Fruit fly (Drosophila melanogaster) whole organism, prepupa: ENCODE measurements around the gene Bdbt.

Source experiments
- Blimp-1 ChIP-seq: fragments of 200-800 bp; sonication (Bioruptor generic); optimal IDR thresholded peaks from 3 replicates; lab custom pipeline; 2017; ENCODE audit warnings: missing biosample characterization, missing genetic modification characterization, mild to moderate bottlenecking, moderate library complexity, missing genetic modification reagents
- CG10631 ChIP-seq: fragments of 200-800 bp; sonication (Bioruptor generic); optimal IDR thresholded peaks from 2 replicates; lab custom pipeline; 2016; ENCODE audit warnings: missing biosample characterization, missing genetic modification characterization
- CG10669 ChIP-seq: fragments of 200-800 bp; sonication (Bioruptor generic); optimal IDR thresholded peaks from 3 replicates; lab custom pipeline; 2018; ENCODE audit warnings: missing biosample characterization, mild to moderate bottlenecking, missing genetic modification characterization, moderate library complexity
- CG11762 ChIP-seq: fragments of 200-800 bp; sonication (Bioruptor generic); optimal IDR thresholded peaks from 3 replicates; lab custom pipeline; 2016; ENCODE audit warnings: missing biosample characterization, missing genetic modification characterization; ENCODE audit not compliant: insufficient read depth
- CG15336 ChIP-seq: fragments of 200-800 bp; sonication (Bioruptor generic); IDR thresholded peaks from 2 replicates; pipeline ENCODE4 v1.3.6; 2022; ENCODE audit warnings: missing biosample characterization, missing genetic modification characterization
- CG1621 ChIP-seq: fragments of 200-800 bp; sonication (Bioruptor generic); optimal IDR thresholded peaks from 3 replicates; lab custom pipeline; 2018; ENCODE audit warnings: missing biosample characterization, mild to moderate bottlenecking, missing genetic modification characterization
- CG16779 ChIP-seq: fragments of 200-800 bp; sonication (Bioruptor generic); optimal IDR thresholded peaks from 3 replicates; lab custom pipeline; 2017; ENCODE audit warnings: missing biosample characterization, mild to moderate bottlenecking, missing genetic modification characterization
- CG3032 ChIP-seq: fragments of 200-800 bp; optimal IDR thresholded peaks from 2 replicates; lab custom pipeline; 2019; ENCODE audit warnings: missing biosample characterization, mild to moderate bottlenecking, missing genetic modification characterization, moderate library complexity
- CG31627 ChIP-seq: fragments of 200-800 bp; sonication (Bioruptor generic); optimal IDR thresholded peaks from 3 replicates; lab custom pipeline; 2016; ENCODE audit warnings: missing biosample characterization, missing genetic modification characterization
- CG32006 ChIP-seq: fragments of 200-800 bp; sonication (Bioruptor generic); optimal IDR thresholded peaks from 3 replicates; lab custom pipeline; 2017; ENCODE audit warnings: missing biosample characterization, mild to moderate bottlenecking, missing genetic modification characterization
- CG34406 ChIP-seq: fragments of 200-800 bp; sonication (Bioruptor generic); optimal IDR thresholded peaks from 3 replicates; lab custom pipeline; 2016; ENCODE audit warnings: missing biosample characterization, missing genetic modification characterization
- CG3919 ChIP-seq: fragments of 200-800 bp; sonication (Bioruptor generic); optimal IDR thresholded peaks from 3 replicates; lab custom pipeline; 2016; ENCODE audit warnings: missing biosample characterization, missing genetic modification characterization
- CG6163 ChIP-seq: fragments of 200-800 bp; sonication (Bioruptor generic); IDR thresholded peaks from 3 replicates; pipeline ENCODE4 v1.3.6; 2022; ENCODE audit warnings: missing biosample characterization, missing genetic modification characterization
- CG6276 ChIP-seq: fragments of 200-800 bp; sonication (Bioruptor generic); optimal IDR thresholded peaks from 2 replicates; lab custom pipeline; 2017; ENCODE audit warnings: missing biosample characterization, mild to moderate bottlenecking, missing genetic modification characterization
- CG6808 ChIP-seq: fragments of 200-800 bp; sonication (Bioruptor generic); optimal IDR thresholded peaks from 3 replicates; lab custom pipeline; 2017; ENCODE audit warnings: missing biosample characterization, missing genetic modification characterization, mild to moderate bottlenecking, moderate library complexity, missing genetic modification reagents
- CG6854 ChIP-seq: fragments of 200-800 bp; sonication (Bioruptor generic); optimal IDR thresholded peaks from 2 replicates; lab custom pipeline; 2017; ENCODE audit warnings: missing biosample characterization, mild to moderate bottlenecking, missing genetic modification characterization
- CG7368 ChIP-seq: fragments of 200-800 bp; sonication (Bioruptor generic); optimal IDR thresholded peaks from 3 replicates; lab custom pipeline; 2016; ENCODE audit warnings: missing biosample characterization, missing genetic modification characterization
- CG8119 ChIP-seq: fragments of 200-800 bp; sonication (Bioruptor generic); IDR thresholded peaks from 3 replicates; pipeline ENCODE4 v1.3.6; 2022; ENCODE audit warnings: missing biosample characterization, missing genetic modification characterization
- CG8319 ChIP-seq: fragments of 200-800 bp; sonication (Bioruptor generic); optimal IDR thresholded peaks from 3 replicates; lab custom pipeline; 2016; ENCODE audit warnings: missing biosample characterization, missing genetic modification characterization
- CG9139 ChIP-seq: fragments of 200-800 bp; sonication (Bioruptor generic); optimal IDR thresholded peaks from 3 replicates; lab custom pipeline; 2017; ENCODE audit warnings: missing biosample characterization, mild to moderate bottlenecking, missing genetic modification characterization
- Eip78C ChIP-seq: fragments of 200-800 bp; sonication (Bioruptor generic); peaks from one replicate; lab custom pipeline; 2016; ENCODE audit warnings: missing biosample characterization, missing genetic modification characterization
- Eip93F ChIP-seq: fragments of 200-800 bp; sonication (Bioruptor generic); optimal IDR thresholded peaks from 2 replicates; lab custom pipeline; 2016; ENCODE audit warnings: missing biosample characterization, mild to moderate bottlenecking, missing genetic modification characterization
- Ets21C ChIP-seq: fragments of 200-800 bp; sonication (Bioruptor generic); optimal IDR thresholded peaks from 3 replicates; lab custom pipeline; 2016; ENCODE audit warnings: missing biosample characterization, missing genetic modification characterization
- Ets96B ChIP-seq: fragments of 200-800 bp; optimal IDR thresholded peaks from 2 replicates; lab custom pipeline; 2019; ENCODE audit warnings: missing biosample characterization, mild to moderate bottlenecking, missing genetic modification characterization, moderate library complexity
- Gug ChIP-seq: fragments of 200-800 bp; sonication (Bioruptor generic); IDR thresholded peaks from 2 replicates; pipeline ENCODE4 v1.3.6; 2022; ENCODE audit warnings: missing biosample characterization, missing genetic modification characterization
- Hr39 ChIP-seq: fragments of 200-800 bp; sonication (Bioruptor generic); optimal IDR thresholded peaks from 2 replicates; lab custom pipeline; 2016; ENCODE audit warnings: missing biosample characterization, missing genetic modification characterization
- Hr4 ChIP-seq: fragments of 200-800 bp; sonication (Bioruptor generic); optimal IDR thresholded peaks from 3 replicates; lab custom pipeline; 2016; ENCODE audit warnings: missing biosample characterization, missing genetic modification characterization
- Met ChIP-seq: fragments of 200-800 bp; sonication (Bioruptor generic); optimal IDR thresholded peaks from 3 replicates; lab custom pipeline; 2016; ENCODE audit warnings: missing biosample characterization, missing genetic modification characterization
- OdsH ChIP-seq: fragments of 200-800 bp; sonication (Bioruptor generic); optimal IDR thresholded peaks from 3 replicates; lab custom pipeline; 2016; ENCODE audit warnings: missing biosample characterization, missing genetic modification characterization
- Smox ChIP-seq: fragments of 200-800 bp; sonication (Bioruptor generic); optimal IDR thresholded peaks from 3 replicates; lab custom pipeline; 2016; ENCODE audit warnings: missing biosample characterization, missing genetic modification characterization
- Sox15 ChIP-seq: fragments of 200-800 bp; sonication (Bioruptor generic); optimal IDR thresholded peaks from 3 replicates; lab custom pipeline; 2016; ENCODE audit warnings: missing biosample characterization, missing genetic modification characterization
- acj6 ChIP-seq: fragments of 200-800 bp; sonication (Bioruptor generic); optimal IDR thresholded peaks from 3 replicates; lab custom pipeline; 2016; ENCODE audit warnings: missing biosample characterization, missing genetic modification characterization
- cyc ChIP-seq: fragments of 200-800 bp; sonication (Bioruptor generic); optimal IDR thresholded peaks from 3 replicates; lab custom pipeline; 2016; ENCODE audit warnings: missing biosample characterization, missing genetic modification characterization
- dac ChIP-seq: fragments of 200-800 bp; sonication (Bioruptor generic); optimal IDR thresholded peaks from 2 replicates; lab custom pipeline; 2017; ENCODE audit warnings: missing biosample characterization, mild to moderate bottlenecking, missing genetic modification characterization
- dsx ChIP-seq: fragments of 200-800 bp; optimal IDR thresholded peaks from 3 replicates; lab custom pipeline; 2019; ENCODE audit warnings: missing biosample characterization, mild to moderate bottlenecking, missing genetic modification characterization, moderate library complexity; ENCODE audit not compliant: poor library complexity, severe bottlenecking
- eg ChIP-seq: fragments of 200-800 bp; sonication (Bioruptor generic); IDR thresholded peaks from 3 replicates; pipeline ENCODE4 v1.3.6; 2022; ENCODE audit warnings: missing biosample characterization, missing genetic modification characterization
- esn ChIP-seq: fragments of 200-800 bp; sonication (Bioruptor generic); optimal IDR thresholded peaks from 2 replicates; lab custom pipeline; 2016; ENCODE audit warnings: missing biosample characterization, mild to moderate bottlenecking, missing genetic modification characterization, moderate library complexity
- fd59A ChIP-seq: fragments of 200-800 bp; sonication (Bioruptor generic); optimal IDR thresholded peaks from 2 replicates; lab custom pipeline; 2017; ENCODE audit warnings: missing biosample characterization, mild to moderate bottlenecking, missing genetic modification characterization, missing genetic modification reagents
- fd85E ChIP-seq: fragments of 200-800 bp; sonication (Bioruptor generic); optimal IDR thresholded peaks from 3 replicates; lab custom pipeline; 2016; ENCODE audit warnings: missing biosample characterization, missing genetic modification characterization
- fkh ChIP-seq: fragments of 200-800 bp; sonication (Bioruptor generic); optimal IDR thresholded peaks from 3 replicates; lab custom pipeline; 2017; ENCODE audit warnings: missing biosample characterization, mild to moderate bottlenecking, missing genetic modification characterization, moderate library complexity
- net ChIP-seq: fragments of 200-800 bp; sonication (Bioruptor generic); optimal IDR thresholded peaks from 3 replicates; lab custom pipeline; 2016; ENCODE audit warnings: missing biosample characterization, missing genetic modification characterization
- pdm3 ChIP-seq: fragments of 200-800 bp; sonication (Bioruptor generic); optimal IDR thresholded peaks from 3 replicates; lab custom pipeline; 2016; ENCODE audit warnings: missing biosample characterization, missing genetic modification characterization
- salr ChIP-seq, 2 experiments: fragments of 200-800 bp; sonication (Bioruptor generic); optimal IDR thresholded peaks; 3 replicates each; lab custom pipeline; 2016 to 2018; ENCODE audit warnings: missing biosample characterization in 2 of 2, missing genetic modification characterization in 2 of 2, mild to moderate bottlenecking in 1 of 2
- spab ChIP-seq: fragments of 200-800 bp; sonication (Bioruptor generic); optimal IDR thresholded peaks from 2 replicates; lab custom pipeline; 2017; ENCODE audit warnings: missing biosample characterization, mild to moderate bottlenecking, missing genetic modification characterization, missing genetic modification reagents
- ss ChIP-seq, 2 experiments: fragments of 200-800 bp; sonication (Bioruptor generic); optimal IDR thresholded peaks; 2 replicates in 1 of 2; 3 replicates in 1 of 2; lab custom pipeline; 2017 to 2018; ENCODE audit warnings: mild to moderate bottlenecking in 2 of 2, missing biosample characterization in 2 of 2, missing genetic modification characterization in 2 of 2, moderate library complexity in 1 of 2
- svp ChIP-seq: fragments of 200-800 bp; sonication (Bioruptor generic); peaks from one replicate; lab custom pipeline; 2016; ENCODE audit warnings: missing biosample characterization, missing genetic modification characterization
- topi ChIP-seq: fragments of 200-800 bp; sonication (Bioruptor generic); optimal IDR thresholded peaks from 3 replicates; lab custom pipeline; 2016; ENCODE audit warnings: missing biosample characterization, missing genetic modification characterization

The Bdbt gene

DNA sequence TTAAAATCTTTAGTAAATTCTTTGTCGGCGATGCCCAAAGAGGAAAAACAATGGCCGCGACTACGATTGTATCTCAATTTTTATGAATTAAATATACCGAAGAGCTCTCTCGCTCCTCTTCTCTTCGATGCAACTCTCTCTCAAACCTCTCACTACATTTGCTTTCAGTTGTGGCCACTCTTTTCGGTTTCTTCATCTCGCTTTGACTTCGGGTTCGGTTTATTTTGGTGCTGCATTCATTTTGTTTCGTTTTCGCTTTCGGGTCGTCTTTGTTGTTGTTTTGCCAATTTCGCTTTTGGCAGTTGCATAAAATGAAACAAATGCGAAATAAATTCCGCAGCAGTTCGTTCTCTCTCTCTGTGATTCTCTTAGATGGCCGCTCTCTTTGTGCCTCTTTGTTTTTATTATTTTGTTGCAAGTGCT, 34.2 kb upstream of the Bdbt start (continued):
- TF ChIP-seq CG11762 (GFP tag; lab: Kevin White, UChicago): peak; percentile 53
- peak; percentile 84 for TF ChIP-seq CG34406 (GFP tag; lab: Kevin White, UChicago)
- peak; percentile 97 for TF ChIP-seq CG6163 (GFP tag; lab: Robert Waterston, UW)
- TF ChIP-seq CG8119 (GFP tag; lab: Robert Waterston, UW): peak; percentile 94
- peak; percentile 91 for TF ChIP-seq Eip78C (GFP tag; lab: Kevin White, UChicago)
- TF ChIP-seq fd85E (GFP tag; lab: Kevin White, UChicago): peak; percentile 79
- peak; percentile 91 for TF ChIP-seq CG9139 (GFP tag; lab: Kevin White, UChicago)
- peak; percentile 97 for TF ChIP-seq CG6854 (GFP tag; lab: Kevin White, UChicago)
- peak; percentile 76 for TF ChIP-seq Blimp-1
- no peak for TF ChIP-seq Ets21C (GFP tag; lab: Kevin White, UChicago)
- peak; percentile 91 for TF ChIP-seq Eip93F
- peak; percentile 77 for TF ChIP-seq CG3919 (GFP tag; lab: Kevin White, UChicago)
- peak; percentile 76 for TF ChIP-seq CG10669 (GFP tag; lab: Kevin White, UChicago)
- no peak for TF ChIP-seq fkh (GFP tag; lab: Kevin White, UChicago)
- peak; percentile 45 for TF ChIP-seq Smox
- TF ChIP-seq cyc (GFP tag; lab: Kevin White, UChicago): no peak
- TF ChIP-seq pdm3 (GFP tag; lab: Kevin White, UChicago): peak; percentile 39
- TF ChIP-seq CG1621: peak; percentile 79
- TF ChIP-seq Ets96B (tag; lab: Kevin White, UChicago): peak; percentile 76
- TF ChIP-seq OdsH: peak; percentile 39
- peak; percentile 35 for TF ChIP-seq acj6 (GFP tag; lab: Kevin White, UChicago)
- TF ChIP-seq CG3032 (tag; lab: Kevin White, UChicago): peak; percentile 69
- peak; percentile 95 for TF ChIP-seq eg (GFP tag; lab: Robert Waterston, UW)
- TF ChIP-seq dsx (GFP tag; lab: Kevin White, UChicago): peak; percentile 91
- peak; percentile 61 for TF ChIP-seq Hr4 (GFP tag; lab: Kevin White, UChicago)
- peak; percentile 50 for TF ChIP-seq Met (GFP tag; lab: Kevin White, UChicago)
- peak; percentile 40 for TF ChIP-seq CG8319 (GFP tag; lab: Kevin White, UChicago)
- peak; percentile 62 for TF ChIP-seq CG32006 (GFP tag; lab: Kevin White, UChicago)
- TF ChIP-seq salr (GFP tag; optimal IDR thresholded peaks at IDR 0.05; lab: Kevin White, UChicago): peak; percentile 47 to 75
- peak; percentile 93 for TF ChIP-seq CG6808 (GFP tag; lab: Kevin White, UChicago)
- peak; percentile 56 for TF ChIP-seq spab (GFP tag; lab: Kevin White, UChicago)
- TF ChIP-seq svp: peak; percentile 37
- TF ChIP-seq fd59A: peak; percentile 17
- no peak for TF ChIP-seq CG31627 (GFP tag; lab: Kevin White, UChicago)
- TF ChIP-seq CG7368 (GFP tag; lab: Kevin White, UChicago): peak; percentile 73

DNA sequence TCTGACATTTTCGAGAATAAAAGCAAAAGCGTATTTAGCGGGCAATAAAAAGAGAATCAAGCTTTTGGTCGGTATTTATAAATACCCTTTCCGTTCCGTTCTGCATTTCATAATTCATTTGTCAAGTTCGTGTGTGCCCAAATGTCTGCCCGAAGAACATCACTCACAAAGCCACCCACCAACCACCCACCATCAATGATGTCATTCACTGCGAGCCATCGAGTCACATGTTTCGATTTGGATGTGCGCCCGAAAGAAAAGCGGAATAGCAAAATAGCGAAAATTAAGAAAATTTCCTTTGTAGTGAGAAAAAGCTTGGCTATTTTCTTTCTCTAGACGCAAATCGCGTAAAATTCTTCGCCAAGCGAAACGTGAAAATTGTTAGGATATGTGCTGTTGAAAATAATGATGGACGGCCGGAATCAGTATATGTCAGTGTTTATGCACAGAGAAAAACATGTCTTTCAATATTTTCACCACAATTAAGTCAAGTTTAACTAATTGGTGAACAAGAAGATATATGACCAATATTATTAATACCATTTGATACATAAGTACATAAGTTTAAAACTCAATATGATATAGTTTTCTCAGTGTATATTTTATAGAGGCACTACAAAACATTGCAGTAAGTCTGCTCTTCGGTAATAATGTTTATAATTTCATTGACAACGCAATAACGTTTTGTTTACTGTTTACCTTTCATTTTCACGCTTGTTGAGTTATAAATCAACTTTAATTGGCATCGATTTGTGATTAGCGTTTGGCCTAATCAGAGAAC, 32.6 kb upstream of the Bdbt start:
- peak; percentile 57 for TF ChIP-seq esn (GFP tag; lab: Kevin White, UChicago)
- TF ChIP-seq CG6276: no peak
- no peak for TF ChIP-seq ss (GFP tag; optimal IDR thresholded peaks at IDR 0.05; lab: Kevin White, UChicago)
- TF ChIP-seq Met (GFP tag; lab: Kevin White, UChicago): peak; percentile 47
- TF ChIP-seq CG31627 (GFP tag; lab: Kevin White, UChicago): peak; percentile 48
- peak; percentile 30 for TF ChIP-seq Hr39 (GFP tag; lab: Kevin White, UChicago)
- TF ChIP-seq CG34406 (GFP tag; lab: Kevin White, UChicago): peak; percentile 9
- no peak for TF ChIP-seq fkh (GFP tag; lab: Kevin White, UChicago)
- no peak for TF ChIP-seq CG1621
- no peak for TF ChIP-seq Sox15 (GFP tag; lab: Kevin White, UChicago)
- no peak for TF ChIP-seq Blimp-1
- TF ChIP-seq Gug (GFP tag; lab: Robert Waterston, UW): peak; percentile 65; the same call in 1 of the 2 replicates
- peak; percentile 23 for TF ChIP-seq topi (GFP tag; lab: Kevin White, UChicago)
- TF ChIP-seq dsx (GFP tag; lab: Kevin White, UChicago): no peak
- TF ChIP-seq dac: no peak
- no peak for TF ChIP-seq CG6808 (GFP tag; lab: Kevin White, UChicago)
- peak; percentile 73 for TF ChIP-seq CG15336 (GFP tag; lab: Robert Waterston, UW)
- peak; percentile 27 for TF ChIP-seq pdm3 (GFP tag; lab: Kevin White, UChicago)
- peak; percentile 55 for TF ChIP-seq Eip78C (GFP tag; lab: Kevin White, UChicago)
- no peak for TF ChIP-seq cyc (GFP tag; lab: Kevin White, UChicago)
- no peak for TF ChIP-seq CG16779
- no peak for TF ChIP-seq CG8319 (GFP tag; lab: Kevin White, UChicago)
- TF ChIP-seq CG9139 (GFP tag; lab: Kevin White, UChicago): no peak
- peak; percentile 40 for TF ChIP-seq net (GFP tag; lab: Kevin White, UChicago)
- TF ChIP-seq CG10631: no peak
